Worm (Caenorhabditis elegans): ENCODE data around the gene srh-98.
A peak's percentile ranks its signal among the peaks of the same experiment; 100 is the strongest.

The srh-98 gene

DNA sequence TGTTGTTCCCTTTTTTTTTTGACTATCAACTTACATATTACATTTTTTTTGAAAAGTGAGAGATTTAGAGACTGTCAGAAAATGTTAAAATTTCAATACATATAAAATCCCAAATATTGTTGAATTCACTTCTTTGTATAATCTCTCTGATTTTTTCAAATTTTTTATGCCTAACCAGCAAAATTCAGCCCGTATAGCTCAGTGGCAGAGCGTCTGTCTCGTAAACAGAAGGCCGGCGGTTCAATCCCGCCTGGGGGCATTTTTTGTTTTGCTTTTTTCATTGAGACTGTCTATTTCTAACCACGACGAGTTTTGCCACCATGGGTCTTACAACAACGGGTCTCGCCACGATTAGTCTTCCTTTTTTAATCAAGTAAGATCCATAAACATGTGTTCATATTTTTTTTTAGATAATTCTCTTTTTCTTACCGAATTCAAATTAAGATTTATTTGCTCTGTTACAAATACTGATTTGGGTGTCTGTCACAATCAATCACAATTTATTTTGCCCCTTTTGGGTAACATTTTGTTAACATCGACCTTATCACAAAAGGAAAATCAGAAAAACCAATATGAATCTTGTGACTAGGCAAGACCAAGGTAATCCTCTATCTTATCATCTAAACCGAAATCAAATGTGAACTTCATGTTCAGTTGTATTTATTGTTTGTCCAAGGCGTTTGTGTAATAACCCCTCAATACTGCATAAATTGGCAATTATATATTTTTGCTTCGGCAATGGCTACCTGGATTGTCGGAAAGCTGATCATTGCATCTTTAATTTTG is 16.4 kb downstream of the srh-98 start, which contains the start of gene glc-1:
Gene glc-1, plus strand, starts transcription at position 663 of the 786 bp plus-strand sequence.
- TF ChIP-seq nhr-28 (tag; optimal IDR thresholded peaks at IDR 0.05), result peak; percentile 30
- TF ChIP-seq nhr-11 (tag; optimal IDR thresholded peaks at IDR 0.05), result no peak
- no peak for TF ChIP-seq vab-7 (GFP tag; IDR thresholded peaks at IDR 0.05)
- TF ChIP-seq lim-7 (GFP tag; IDR thresholded peaks at IDR 0.05), result no peak
- no peak for TF ChIP-seq php-3 (GFP tag; IDR thresholded peaks at IDR 0.05)
- TF ChIP-seq dmd-6 (GFP tag; IDR thresholded peaks at IDR 0.05), result peak; percentile 43; the same call in 1 of the 2 replicates
- TF ChIP-seq zip-2 (tag; optimal IDR thresholded peaks at IDR 0.05), result no peak
- no peak for TF ChIP-seq daf-16 (GFP tag; optimal IDR thresholded peaks at IDR 0.05)
- no peak for TF ChIP-seq daf-16 (tag; optimal IDR thresholded peaks at IDR 0.05)
- no peak for TF ChIP-seq nhr-10 (tag; optimal IDR thresholded peaks at IDR 0.05)
- no peak for TF ChIP-seq lin-38 (GFP tag; IDR thresholded peaks at IDR 0.05)
- no peak for TF ChIP-seq daf-12 (tag; optimal IDR thresholded peaks at IDR 0.05)
- TF ChIP-seq Y75B8A.6 (GFP tag; IDR thresholded peaks at IDR 0.05), result no peak
- peak; percentile 56 for TF ChIP-seq pqm-1 (tag; optimal IDR thresholded peaks at IDR 0.05)
- no peak for TF ChIP-seq F26F4.8 (GFP tag; conservative IDR thresholded peaks at IDR 0.05)
- TF ChIP-seq Y48G9A.11 (GFP tag; IDR thresholded peaks at IDR 0.05), result no peak
- no peak for TF ChIP-seq Y5F2A.4 (GFP tag; optimal IDR thresholded peaks at IDR 0.05)

DNA sequence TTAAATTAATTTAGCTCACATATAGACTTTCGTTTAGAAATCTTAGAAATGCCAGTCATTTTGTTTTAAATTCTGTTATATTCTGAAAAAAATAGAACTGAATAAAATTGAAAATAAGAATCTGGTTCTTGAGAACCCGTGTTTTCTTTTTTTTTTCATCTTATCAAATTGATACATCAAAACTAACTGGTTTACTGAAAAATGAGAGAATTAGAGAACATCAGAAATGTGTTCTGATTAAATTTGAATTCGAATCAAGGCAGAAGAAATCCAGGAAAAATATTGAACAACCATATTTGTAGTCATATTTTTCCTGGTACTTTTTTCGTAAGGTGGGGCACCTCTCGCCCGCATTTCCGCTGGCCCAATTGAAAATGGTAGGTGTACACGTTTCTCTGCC is 17.0 kb downstream of the srh-98 start, which contains the start of gene F11A5.15:
Gene F11A5.15, minus strand, starts transcription at position 101 of the 400 bp plus-strand sequence.
- TF ChIP-seq unc-62 (GFP tag; optimal IDR thresholded peaks at IDR 0.05 in 1 of 2), result peak in 1 of 2 experiments; percentile 67
- no peak for TF ChIP-seq unc-62 (tag; optimal IDR thresholded peaks at IDR 0.05)
- no peak for TF ChIP-seq nhr-48 (tag; optimal IDR thresholded peaks at IDR 0.05)
- TF ChIP-seq aha-1 (tag), result peak; percentile 87

DNA sequence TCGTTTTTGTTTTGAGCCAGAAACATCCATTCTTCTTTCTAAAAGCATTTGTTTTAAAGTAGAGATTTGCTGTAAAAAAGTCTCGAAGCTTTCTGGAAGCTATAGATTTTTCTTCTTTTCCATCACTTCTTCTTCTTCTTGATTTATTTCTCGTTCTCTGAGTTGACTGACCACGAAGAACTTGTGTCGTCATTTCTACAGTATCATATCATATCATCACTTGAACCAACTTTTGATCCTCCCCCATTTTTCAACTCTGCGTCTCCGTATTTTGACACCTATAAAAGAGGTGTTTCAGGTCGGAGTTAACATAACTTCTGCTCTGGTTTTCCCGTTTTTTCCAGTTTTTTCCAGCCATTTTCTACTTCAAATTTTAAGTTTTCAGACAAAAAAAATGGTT is 21.0 kb downstream of the srh-98 start, which contains the start of gene F11A5.9:
Gene F11A5.9, plus strand, starts transcription at position 386 of the 400 bp plus-strand sequence.
- no peak for TF ChIP-seq T26A8.4 (GFP tag; IDR thresholded peaks at IDR 0.05)
- peak in 1 of 2 experiments; percentile 5 for TF ChIP-seq mdl-1 (tag; optimal IDR thresholded peaks at IDR 0.05)
- TF ChIP-seq nhr-28 (tag; optimal IDR thresholded peaks at IDR 0.05), result peak; percentile 24
- TF ChIP-seq unc-62 (GFP tag; optimal IDR thresholded peaks at IDR 0.05 in 1 of 2), result peak in 1 of 2 experiments; percentile 69
- TF ChIP-seq unc-62 (tag; optimal IDR thresholded peaks at IDR 0.05), result no peak
- TF ChIP-seq ceh-20 (GFP tag; IDR thresholded peaks at IDR 0.05), result no peak
- no peak for TF ChIP-seq vab-7 (GFP tag; IDR thresholded peaks at IDR 0.05)
- TF ChIP-seq nhr-41 (GFP tag; IDR thresholded peaks at IDR 0.05), result no peak
- TF ChIP-seq unc-39 (tag; optimal IDR thresholded peaks at IDR 0.05), result no peak
- TF ChIP-seq lin-13 (GFP tag; optimal IDR thresholded peaks at IDR 0.05), result no peak
- TF ChIP-seq nhr-102 (tag; optimal IDR thresholded peaks at IDR 0.05), result no peak
- no peak for TF ChIP-seq lin-1 (GFP tag; IDR thresholded peaks at IDR 0.05)
- TF ChIP-seq saeg-2 (GFP tag; IDR thresholded peaks at IDR 0.05), result no peak
- TF ChIP-seq daf-19 (GFP tag; conservative IDR thresholded peaks at IDR 0.05), result no peak

DNA sequence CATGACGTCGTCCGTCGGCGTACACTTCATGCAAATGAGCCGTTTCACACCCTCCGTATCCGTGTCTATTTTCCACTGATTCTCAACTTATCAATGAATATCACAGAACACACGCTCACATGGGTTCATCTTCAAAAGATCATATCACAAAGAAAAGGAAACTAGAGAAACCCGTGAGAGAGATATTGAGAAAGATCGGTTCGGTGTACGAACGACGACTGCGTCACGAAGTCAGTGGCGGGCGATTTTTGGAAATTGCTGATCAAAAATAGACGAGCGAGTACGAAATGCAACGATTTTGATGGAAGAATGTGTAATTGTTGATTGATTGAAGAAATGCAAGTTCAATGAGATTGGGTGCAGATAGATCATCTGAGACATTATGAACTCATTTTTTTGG is 22.2 kb downstream of the srh-98 start:
- TF ChIP-seq nhr-6 (tag; optimal IDR thresholded peaks at IDR 0.05), result no peak
- TF ChIP-seq hlh-30 (tag; optimal IDR thresholded peaks at IDR 0.05; ENCODE audit: insufficient read depth), result peak; percentile 41
- TF ChIP-seq unc-62 (GFP tag; optimal IDR thresholded peaks at IDR 0.05 in 1 of 2), result peak in 1 of 2 experiments; percentile 82
- no peak for TF ChIP-seq unc-62 (tag; optimal IDR thresholded peaks at IDR 0.05)
- TF ChIP-seq nhr-28 (tag; optimal IDR thresholded peaks at IDR 0.05), result peak; percentile 70
- peak; percentile 65 for TF ChIP-seq hlh-11 (tag; optimal IDR thresholded peaks at IDR 0.05)
- peak; percentile 89 for TF ChIP-seq nhr-48 (tag; optimal IDR thresholded peaks at IDR 0.05)
- peak in 1 of 2 experiments; percentile 63 for TF ChIP-seq mdl-1 (tag; optimal IDR thresholded peaks at IDR 0.05)
- no peak for TF ChIP-seq ceh-32 (tag; optimal IDR thresholded peaks at IDR 0.05; ENCODE audit: poor library complexity)
- TF ChIP-seq lin-29 (GFP tag; IDR thresholded peaks at IDR 0.05), result no peak
- TF ChIP-seq tra-1 (GFP tag; IDR thresholded peaks at IDR 0.05), result 0 out of 2 replicates have a peak, but pooled peaks have one; percentile 29
- peak; percentile 90 for TF ChIP-seq dmd-6 (GFP tag; IDR thresholded peaks at IDR 0.05)

Data from whole organism, L4 larva.